Fruit fly (Drosophila melanogaster): ENCODE measurements around the gene Hcf.

Gene Hcf

DNA sequence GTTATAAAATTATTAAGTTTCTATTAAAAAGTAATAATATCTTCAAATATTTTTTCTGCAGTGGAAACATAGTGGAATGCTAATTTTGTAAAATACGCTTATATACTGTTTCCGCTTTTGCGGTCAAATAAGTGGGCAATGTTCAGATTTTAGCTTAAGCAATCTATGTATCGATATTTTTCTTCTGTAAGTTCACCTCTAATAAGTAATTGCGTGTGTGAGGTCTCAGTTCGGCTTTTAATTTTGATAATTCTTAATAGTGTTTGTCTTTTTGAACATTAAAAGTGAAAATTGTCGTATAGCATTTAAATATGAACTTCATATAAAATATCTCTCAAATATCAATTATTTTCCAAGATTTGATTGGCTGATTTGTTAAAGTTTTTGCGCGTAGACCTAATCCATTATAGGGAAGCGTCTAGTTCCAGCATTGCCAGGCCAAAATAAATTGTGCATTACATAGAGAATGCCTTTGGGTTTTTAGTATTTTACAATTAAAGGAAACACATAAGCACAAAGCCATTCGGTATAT, at the start of gene Hcf:
TSS of gene Hcf (plus strand) at position 180 of the 532 bp plus-strand sequence.
- TF ChIP-seq Hr39 (GFP tag; optimal IDR thresholded peaks at IDR 0.05): no peak
- peak; percentile 28 for TF ChIP-seq CG31627 (GFP tag; optimal IDR thresholded peaks at IDR 0.05)
- TF ChIP-seq Met (GFP tag; optimal IDR thresholded peaks at IDR 0.05): peak; percentile 31
- peak; percentile 16 for TF ChIP-seq CG10631 (GFP tag; optimal IDR thresholded peaks at IDR 0.05)
- TF ChIP-seq CG3032 (tag; optimal IDR thresholded peaks at IDR 0.05): peak; percentile 1
- TF ChIP-seq esn (GFP tag; optimal IDR thresholded peaks at IDR 0.05): peak; percentile 7

DNA sequence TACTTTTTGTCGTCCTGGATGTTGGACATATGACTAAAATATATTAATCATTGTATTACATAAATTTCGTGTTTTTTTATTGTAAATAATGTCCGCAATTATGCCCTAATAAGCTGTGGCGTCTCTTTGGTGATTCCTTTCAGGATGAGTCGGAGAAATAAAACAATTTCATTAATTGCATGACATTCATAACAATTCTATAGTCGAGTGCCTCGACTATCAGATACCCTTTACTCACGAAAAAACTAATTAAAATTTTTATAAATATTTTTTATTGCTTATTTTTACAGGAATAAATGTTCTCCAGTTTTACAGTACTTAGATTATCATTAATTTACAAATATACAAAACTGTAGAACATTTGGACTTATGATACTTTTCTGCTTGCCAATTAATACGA, 49.1 kb upstream of the Hcf start:
- TF ChIP-seq Hr4 (GFP tag; optimal IDR thresholded peaks at IDR 0.05): no peak
- TF ChIP-seq ss (GFP tag; optimal IDR thresholded peaks at IDR 0.05): no peak
- no peak for TF ChIP-seq lz (GFP tag; optimal IDR thresholded peaks at IDR 0.05)
- no peak for TF ChIP-seq Ets96B (tag; optimal IDR thresholded peaks at IDR 0.05)
- no peak for TF ChIP-seq vri (GFP tag; optimal IDR thresholded peaks at IDR 0.05)
- TF ChIP-seq Sox15 (GFP tag; optimal IDR thresholded peaks at IDR 0.05): no peak
- TF ChIP-seq CG6808 (GFP tag; optimal IDR thresholded peaks at IDR 0.05): no peak
- TF ChIP-seq CG11902 (GFP tag; optimal IDR thresholded peaks at IDR 0.05): no peak
- no peak for TF ChIP-seq CG32006 (GFP tag; optimal IDR thresholded peaks at IDR 0.05)
- TF ChIP-seq salr (GFP tag; optimal IDR thresholded peaks at IDR 0.05): no peak
- no peak for TF ChIP-seq CG16779 (tag; optimal IDR thresholded peaks at IDR 0.05)
- no peak for TF ChIP-seq Ets21C (GFP tag; optimal IDR thresholded peaks at IDR 0.05)
- no peak for TF ChIP-seq CG8319 (GFP tag; optimal IDR thresholded peaks at IDR 0.05)

DNA sequence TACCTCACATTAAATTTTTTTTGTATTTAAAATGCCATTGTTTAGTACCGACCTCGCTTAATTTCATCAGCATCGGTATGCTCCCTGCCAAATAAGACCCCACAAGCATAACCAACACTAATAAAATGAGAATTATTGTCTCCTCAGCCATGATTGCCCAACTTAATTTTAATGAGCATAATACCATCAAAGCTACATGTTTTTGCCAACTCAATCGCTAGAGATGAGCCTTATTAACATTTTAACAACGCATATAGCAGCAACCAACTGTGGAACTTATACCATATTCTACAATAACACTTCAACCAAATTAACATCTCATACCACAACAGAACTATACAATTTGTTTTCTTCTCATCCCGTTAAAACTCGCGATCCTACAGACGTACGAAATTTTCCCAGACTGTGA, 46.0 kb upstream of the Hcf start, which contains the start of gene Zip102B:
TSS of gene Zip102B (minus strand) at position 392 of the 409 bp plus-strand sequence.
- no peak for TF ChIP-seq CG4318 (GFP tag; optimal IDR thresholded peaks at IDR 0.05)
- no peak for TF ChIP-seq fkh (GFP tag; optimal IDR thresholded peaks at IDR 0.05)
- no peak for TF ChIP-seq svp (GFP tag)
- TF ChIP-seq Eip78C (GFP tag): peak; percentile 72
- no peak for TF ChIP-seq acj6 (GFP tag; optimal IDR thresholded peaks at IDR 0.05)

DNA sequence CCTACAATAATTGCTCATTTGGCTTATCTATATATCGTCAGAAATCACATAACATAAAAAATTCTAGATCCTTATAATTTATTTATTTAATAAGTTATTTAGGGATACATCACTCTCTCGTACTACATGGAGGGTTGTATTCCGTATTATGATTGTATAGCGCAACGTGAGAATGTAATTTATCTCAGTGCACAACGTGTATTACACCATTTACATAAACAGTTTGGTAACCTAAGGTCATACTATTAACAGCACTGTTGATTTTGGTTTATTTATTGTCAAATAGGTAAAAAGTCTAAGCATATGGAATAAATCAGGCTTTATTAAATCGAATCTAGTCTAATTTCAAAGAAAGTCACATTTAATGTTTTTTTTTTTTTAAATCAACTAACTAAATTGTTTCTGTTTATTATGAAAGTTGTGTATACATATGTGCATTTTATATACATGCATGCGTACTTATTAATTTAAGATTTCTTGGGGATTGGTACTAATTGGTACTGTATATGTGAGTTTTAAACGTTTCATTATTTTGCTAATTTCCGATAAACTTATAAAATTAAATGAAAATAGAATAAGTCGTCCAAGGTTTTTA, 45.0 kb upstream of the Hcf start, which contains the start of gene Rnf11:
TSS of gene Rnf11 (plus strand) at position 252 of the 595 bp plus-strand sequence.
- TF ChIP-seq fd59A (GFP tag; optimal IDR thresholded peaks at IDR 0.05) (no peak), Blimp-1 (GFP tag; optimal IDR thresholded peaks at IDR 0.05) (no peak), eg (GFP tag; IDR thresholded peaks at IDR 0.05) (no peak), Eip93F (GFP tag; optimal IDR thresholded peaks at IDR 0.05) (no peak), CG3032 (tag; optimal IDR thresholded peaks at IDR 0.05) (peak; percentile 21), CG8319 (GFP tag; optimal IDR thresholded peaks at IDR 0.05) (no peak), OdsH (GFP tag; optimal IDR thresholded peaks at IDR 0.05) (peak; percentile 11), Hr4 (GFP tag; optimal IDR thresholded peaks at IDR 0.05) (no peak), CG10631 (GFP tag; optimal IDR thresholded peaks at IDR 0.05) (peak; percentile 15), CG11294 (GFP tag; IDR thresholded peaks at IDR 0.05) (no peak), Eip78C (GFP tag) (peak; percentile 43), fkh (GFP tag; optimal IDR thresholded peaks at IDR 0.05) (peak; percentile 44), CG31627 (GFP tag; optimal IDR thresholded peaks at IDR 0.05) (peak; percentile 33), CG4318 (GFP tag; optimal IDR thresholded peaks at IDR 0.05) (no peak), Hr39 (GFP tag; optimal IDR thresholded peaks at IDR 0.05) (peak; percentile 43), achi (GFP tag; optimal IDR thresholded peaks at IDR 0.05) (no peak), CG8119 (GFP tag; IDR thresholded peaks at IDR 0.05) (no peak), Ets96B (tag; optimal IDR thresholded peaks at IDR 0.05) (no peak)

DNA sequence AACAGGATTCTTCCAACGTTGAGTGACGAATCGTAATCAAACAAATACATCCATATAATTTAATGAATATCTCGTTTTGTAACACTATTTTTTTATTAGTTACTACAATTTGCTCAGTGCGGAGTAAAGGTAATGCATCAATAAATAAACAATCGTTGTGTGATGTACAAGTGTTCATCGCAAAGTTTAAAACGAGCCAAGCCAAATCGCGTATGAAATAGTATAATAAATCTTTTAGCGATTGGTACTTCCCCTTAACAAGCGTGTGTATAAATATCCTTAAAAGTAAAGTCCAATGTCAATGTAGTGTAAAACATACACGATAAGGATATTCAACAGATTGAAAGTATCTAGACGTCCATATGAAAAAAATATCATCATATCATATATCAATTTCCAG, 44.4 kb upstream of the Hcf start:
- TF ChIP-seq Met (GFP tag; optimal IDR thresholded peaks at IDR 0.05) (no peak), CG6163 (GFP tag; IDR thresholded peaks at IDR 0.05) (no peak), CG10631 (GFP tag; optimal IDR thresholded peaks at IDR 0.05) (peak; percentile 4), CG10669 (GFP tag; optimal IDR thresholded peaks at IDR 0.05) (no peak), CG3919 (GFP tag; optimal IDR thresholded peaks at IDR 0.05) (no peak), CG6854 (GFP tag; optimal IDR thresholded peaks at IDR 0.05) (no peak)

All from whole organism, prepupa.